Worm (Caenorhabditis elegans) whole organism, L3 larva: Measurements from ENCODE around the gene srx-23.

Source experiments
- aly-2 ChIP-seq: fragments of 150-350 bp; optimal IDR thresholded peaks from 2 replicates; lab custom pipeline; 2014; ENCODE audit warnings: missing biosample characterization, missing genetic modification characterization
- ama-1 ChIP-seq: fragments of 150-350 bp; optimal IDR thresholded peaks from 2 replicates; lab custom pipeline; 2018
- egl-27 ChIP-seq: sonication (generic microtip); optimal IDR thresholded peaks from 4 replicates; lab custom pipeline; 2017; ENCODE audit warnings: missing biosample characterization, missing genetic modification reagents, missing genetic modification characterization
- elt-3 ChIP-seq, 3 experiments: fragments of 150-350 bp in 1 of 3; sonication (generic microtip) in 2 of 3; optimal IDR thresholded peaks; 2 replicates in 2 of 3; 4 replicates in 1 of 3; lab custom pipeline; 2014 to 2017; ENCODE audit warnings: missing biosample characterization in 3 of 3, missing genetic modification characterization in 3 of 3
- fkh-2 ChIP-seq: fragments of 150-350 bp; optimal IDR thresholded peaks from 2 replicates; lab custom pipeline; 2014; ENCODE audit warnings: missing biosample characterization, missing genetic modification reagents, missing genetic modification characterization
- lin-15B ChIP-seq: fragments of 150-350 bp; optimal IDR thresholded peaks from 2 replicates; lab custom pipeline; 2014; ENCODE audit warnings: missing biosample characterization, missing genetic modification characterization
- nfya-1 ChIP-seq: sonication (generic microtip); optimal IDR thresholded peaks from 2 replicates; lab custom pipeline; 2017; ENCODE audit warnings: missing genetic modification characterization, mild to moderate bottlenecking, missing compliant biosample characterization, antibody characterized with exemption, moderate library complexity; ENCODE audit not compliant: insufficient read depth
- pqm-1 ChIP-seq: fragments of 150-350 bp; optimal IDR thresholded peaks from 2 replicates; lab custom pipeline; 2017; ENCODE audit warnings: missing biosample characterization, missing genetic modification characterization, inconsistent platforms
- sea-2 ChIP-seq: fragments of 150-350 bp; sonication (generic microtip); optimal IDR thresholded peaks from 4 replicates; lab custom pipeline; 2014; ENCODE audit warnings: missing biosample characterization, missing genetic modification reagents, missing genetic modification characterization
- skn-1 ChIP-seq: fragments of 150-350 bp; optimal IDR thresholded peaks from 2 replicates; lab custom pipeline; 2014; ENCODE audit warnings: missing biosample characterization, missing genetic modification characterization
- ztf-4 ChIP-seq: fragments of 150-350 bp; optimal IDR thresholded peaks from 2 replicates; lab custom pipeline; 2014; ENCODE audit warnings: missing biosample characterization, missing genetic modification characterization

- TF ChIP-seq fkh-2 (tag; lab: Kevin White, UChicago) (no peak), ztf-4 (no peak), lin-15B (no peak), skn-1 (tag; lab: Kevin White, UChicago) (no peak), pqm-1 (tag; lab: Kevin White, UChicago) (no peak), elt-3 (tag; optimal IDR thresholded peaks at IDR 0.05; lab: Kevin White, UChicago) (no peak), ama-1 (no peak), aly-2 (tag; lab: Kevin White, UChicago) (no peak), sea-2 (GFP tag; lab: Kevin White, UChicago) (no peak), egl-27 (no peak), nfya-1 (tag; lab: Kevin White, UChicago) (no peak)
Measured at ce11 chrV:708808-709207, 26.7 kb downstream of the srx-23 start, which contains the start of gene srbc-39.
